Fruit fly (Drosophila melanogaster) whole organism, adult: ENCODE results near the gene CG4452.

Experiments used
- CG14711 ChIP-seq: fragments of 200-800 bp; sonication (Bioruptor generic); optimal IDR thresholded peaks from 2 replicates; lab custom pipeline; 2018; ENCODE audit warnings: missing biosample characterization, mild to moderate bottlenecking, missing genetic modification characterization, moderate library complexity
- CG1620 ChIP-seq: fragments of 200-800 bp; sonication (Bioruptor generic); optimal IDR thresholded peaks from 2 replicates; lab custom pipeline; 2016; ENCODE audit warnings: missing biosample characterization, missing genetic modification characterization
- CG7101 ChIP-seq: fragments of 200-800 bp; sonication (Bioruptor generic); optimal IDR thresholded peaks from 2 replicates; lab custom pipeline; 2018; ENCODE audit warnings: missing biosample characterization, mild to moderate bottlenecking, missing genetic modification characterization, moderate library complexity
- Clk ChIP-seq: fragments of 200-800 bp; sonication (Bioruptor generic); optimal IDR thresholded peaks from 2 replicates; lab custom pipeline; 2017; ENCODE audit warnings: missing biosample characterization, missing genetic modification characterization
- Crg-1 ChIP-seq: fragments of 200-800 bp; sonication (Bioruptor generic); optimal IDR thresholded peaks from 2 replicates; lab custom pipeline; 2016; ENCODE audit warnings: missing biosample characterization, missing genetic modification characterization
- kay ChIP-seq: fragments of 200-800 bp; sonication (Bioruptor generic); peaks from one replicate; lab custom pipeline; 2016; ENCODE audit warnings: missing biosample characterization, missing genetic modification characterization, borderline replicate concordance
- pad ChIP-seq: fragments of 200-800 bp; sonication (Bioruptor generic); optimal IDR thresholded peaks from 3 replicates; lab custom pipeline; 2017; ENCODE audit warnings: missing biosample characterization, missing genetic modification characterization, mild to moderate bottlenecking, moderate library complexity, missing genetic modification reagents
- toe ChIP-seq: fragments of 200-800 bp; sonication (Bioruptor generic); optimal IDR thresholded peaks from 2 replicates; lab custom pipeline; 2016; ENCODE audit warnings: missing biosample characterization, missing genetic modification characterization

dm6 chr3L:9404497-9404896 lies 37.3 kb downstream of the CG4452 start, which contains the start of gene Cpr67B:
- no peak for TF ChIP-seq CG7101
- TF ChIP-seq toe (GFP tag; lab: Kevin White, UChicago), result no peak
- TF ChIP-seq pad, result no peak
- TF ChIP-seq kay (GFP tag; lab: Kevin White, UChicago), result no peak
- TF ChIP-seq Crg-1 (GFP tag; lab: Kevin White, UChicago), result no peak
- TF ChIP-seq CG1620 (GFP tag; lab: Kevin White, UChicago), result no peak
- TF ChIP-seq Clk (GFP tag; lab: Kevin White, UChicago), result no peak
- TF ChIP-seq CG14711 (tag; lab: Kevin White, UChicago), result no peak
